Fruit fly (Drosophila melanogaster): ENCODE data around the gene CG17754.

CG17754 gene

dm6 chrX:9281998-9282644, 31.9 kb downstream of the CG17754 start:
- peak; percentile 40 for TF ChIP-seq pad (GFP tag; optimal IDR thresholded peaks at IDR 0.05)
- TF ChIP-seq Mnt (GFP tag; optimal IDR thresholded peaks at IDR 0.05), result no peak
- TF ChIP-seq cnc (optimal IDR thresholded peaks at IDR 0.05), result no peak
- TF ChIP-seq bab1 (GFP tag; optimal IDR thresholded peaks at IDR 0.05), result no peak

DNA sequence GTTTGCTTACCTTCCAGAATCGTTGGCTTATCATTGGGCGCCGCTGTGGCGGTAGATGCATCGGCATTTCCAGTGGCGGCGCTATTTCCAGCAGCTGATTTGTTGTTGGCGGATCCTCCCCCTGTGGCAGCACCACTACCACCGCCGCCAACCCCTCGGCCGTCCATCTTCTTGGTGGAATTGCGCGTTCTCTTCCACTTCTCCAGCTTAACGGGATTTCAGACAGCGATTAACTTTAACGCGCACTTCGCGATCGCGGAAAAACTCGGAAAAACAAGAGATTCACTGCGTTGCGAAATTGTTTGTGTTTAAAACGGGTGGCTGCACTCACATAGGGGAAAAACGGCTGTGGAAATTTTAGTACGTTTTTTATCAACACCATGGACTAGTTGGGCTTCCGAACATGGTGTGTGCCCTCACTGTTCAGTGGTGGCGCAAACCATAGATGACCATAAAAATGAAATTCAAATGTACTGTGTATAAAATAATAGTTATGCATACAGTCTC, 32.6 kb downstream of the CG17754 start, which contains the start of gene c11.1:
TSS of gene c11.1 (minus strand) at position 335 of the 507 bp plus-strand sequence.
- no peak for TF ChIP-seq Clk (GFP tag; optimal IDR thresholded peaks at IDR 0.05)
- TF ChIP-seq cic (GFP tag; optimal IDR thresholded peaks at IDR 0.05), result no peak
- TF ChIP-seq bab1 (GFP tag; optimal IDR thresholded peaks at IDR 0.05), result peak; percentile 49
- TF ChIP-seq CG11617 (GFP tag; optimal IDR thresholded peaks at IDR 0.05), result no peak
- peak; percentile 9 for TF ChIP-seq tj (GFP tag; optimal IDR thresholded peaks at IDR 0.05)
- no peak for TF ChIP-seq Hr96 (GFP tag; optimal IDR thresholded peaks at IDR 0.05)
- TF ChIP-seq cnc (optimal IDR thresholded peaks at IDR 0.05), result no peak
- TF ChIP-seq Mnt (GFP tag; optimal IDR thresholded peaks at IDR 0.05), result peak; percentile 56

DNA sequence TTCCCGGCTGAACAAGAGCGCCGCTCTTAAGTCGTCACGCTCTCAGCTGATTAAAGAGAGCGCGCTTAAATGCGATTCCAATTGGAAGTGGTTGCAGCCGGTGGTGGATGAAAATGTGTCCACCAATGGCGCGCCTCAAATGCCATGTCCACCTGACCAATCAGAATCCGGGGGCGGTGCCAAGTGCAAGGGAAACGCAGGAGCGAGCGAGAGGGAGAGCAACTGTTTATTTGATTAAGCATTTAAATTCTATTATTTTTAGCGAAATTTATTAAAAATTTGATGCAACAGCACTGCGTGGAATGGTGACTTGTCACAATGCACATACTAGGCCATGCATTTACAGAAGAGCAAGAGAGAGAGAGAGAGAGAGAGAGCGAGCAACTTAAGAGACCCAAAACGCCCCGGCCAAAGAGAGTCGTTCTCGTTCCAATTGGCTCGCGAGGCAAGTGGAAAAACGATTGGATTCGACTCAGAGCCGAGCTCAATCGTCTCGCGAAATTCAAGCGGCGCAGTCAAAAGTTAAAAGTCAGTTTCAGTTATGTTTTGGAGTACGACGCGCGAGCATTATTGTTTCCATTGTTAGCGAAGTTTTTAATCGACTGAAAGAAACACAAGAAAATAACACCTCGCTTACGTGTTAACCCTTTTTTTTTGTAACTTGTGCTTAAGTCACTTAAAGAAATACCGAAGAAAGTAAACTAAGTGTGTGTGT, 34.0 kb downstream of the CG17754 start, which contains the start of gene lz:
TSS of gene lz (plus strand) at position 626 of the 715 bp plus-strand sequence.
- TF ChIP-seq cic (GFP tag; optimal IDR thresholded peaks at IDR 0.05) (no peak), pad (GFP tag; optimal IDR thresholded peaks at IDR 0.05) (no peak), toe (GFP tag; optimal IDR thresholded peaks at IDR 0.05) (no peak), Mnt (GFP tag; optimal IDR thresholded peaks at IDR 0.05) (no peak), CG12768 (GFP tag; optimal IDR thresholded peaks at IDR 0.05) (no peak), Hr96 (GFP tag; optimal IDR thresholded peaks at IDR 0.05) (no peak), ovo (GFP tag; optimal IDR thresholded peaks at IDR 0.05) (no peak), bab1 (GFP tag; optimal IDR thresholded peaks at IDR 0.05) (no peak), CG11617 (GFP tag; optimal IDR thresholded peaks at IDR 0.05) (no peak), CG14711 (tag; optimal IDR thresholded peaks at IDR 0.05) (no peak), CG5204 (GFP tag; optimal IDR thresholded peaks at IDR 0.05) (no peak), CG1620 (GFP tag; optimal IDR thresholded peaks at IDR 0.05) (no peak), kay (GFP tag; ENCODE audit: borderline replicate concordance) (no peak), Crg-1 (GFP tag; optimal IDR thresholded peaks at IDR 0.05) (no peak)

dm6 chrX:9286386-9286785, 36.2 kb downstream of the CG17754 start:
- TF ChIP-seq toe (GFP tag; optimal IDR thresholded peaks at IDR 0.05) (no peak), kay (GFP tag; ENCODE audit: borderline replicate concordance) (no peak), cic (GFP tag; optimal IDR thresholded peaks at IDR 0.05) (no peak), Crg-1 (GFP tag; optimal IDR thresholded peaks at IDR 0.05) (no peak), pad (GFP tag; optimal IDR thresholded peaks at IDR 0.05) (no peak), CG33017 (tag; optimal IDR thresholded peaks at IDR 0.05) (no peak), Clk (GFP tag; optimal IDR thresholded peaks at IDR 0.05) (no peak), CG7101 (tag; optimal IDR thresholded peaks at IDR 0.05) (no peak), CG7045 (GFP tag; optimal IDR thresholded peaks at IDR 0.05) (no peak)

- TF ChIP-seq tj (GFP tag; optimal IDR thresholded peaks at IDR 0.05) (no peak), kay (GFP tag; ENCODE audit: borderline replicate concordance) (no peak), CG1620 (GFP tag; optimal IDR thresholded peaks at IDR 0.05) (no peak), Mnt (GFP tag; optimal IDR thresholded peaks at IDR 0.05) (no peak), cic (GFP tag; optimal IDR thresholded peaks at IDR 0.05) (no peak), CG33017 (tag; optimal IDR thresholded peaks at IDR 0.05) (no peak), cnc (optimal IDR thresholded peaks at IDR 0.05) (no peak), CG12768 (GFP tag; optimal IDR thresholded peaks at IDR 0.05) (no peak), Crg-1 (GFP tag; optimal IDR thresholded peaks at IDR 0.05) (no peak), CG7045 (GFP tag; optimal IDR thresholded peaks at IDR 0.05) (no peak), Clk (GFP tag; optimal IDR thresholded peaks at IDR 0.05) (no peak), CG5204 (GFP tag; optimal IDR thresholded peaks at IDR 0.05) (no peak), CG7101 (tag; optimal IDR thresholded peaks at IDR 0.05) (no peak), ovo (GFP tag; optimal IDR thresholded peaks at IDR 0.05) (no peak), Hr96 (GFP tag; optimal IDR thresholded peaks at IDR 0.05) (no peak), bab1 (GFP tag; optimal IDR thresholded peaks at IDR 0.05) (no peak), pad (GFP tag; optimal IDR thresholded peaks at IDR 0.05) (no peak), toe (GFP tag; optimal IDR thresholded peaks at IDR 0.05) (no peak)
Measured at dm6 chrX:9291270-9291669, 41.0 kb downstream of the CG17754 start.

- TF ChIP-seq CG1620 (GFP tag; optimal IDR thresholded peaks at IDR 0.05) (no peak), Crg-1 (GFP tag; optimal IDR thresholded peaks at IDR 0.05) (no peak), tj (GFP tag; optimal IDR thresholded peaks at IDR 0.05) (no peak), cnc (optimal IDR thresholded peaks at IDR 0.05) (no peak), CG12768 (GFP tag; optimal IDR thresholded peaks at IDR 0.05) (no peak), CG7045 (GFP tag; optimal IDR thresholded peaks at IDR 0.05) (no peak), Clk (GFP tag; optimal IDR thresholded peaks at IDR 0.05) (no peak), toe (GFP tag; optimal IDR thresholded peaks at IDR 0.05) (no peak), CG14711 (tag; optimal IDR thresholded peaks at IDR 0.05) (no peak), cic (GFP tag; optimal IDR thresholded peaks at IDR 0.05) (no peak), CG33017 (tag; optimal IDR thresholded peaks at IDR 0.05) (no peak), kay (GFP tag; ENCODE audit: borderline replicate concordance) (no peak), CG7101 (tag; optimal IDR thresholded peaks at IDR 0.05) (no peak), CG11617 (GFP tag; optimal IDR thresholded peaks at IDR 0.05) (no peak), ovo (GFP tag; optimal IDR thresholded peaks at IDR 0.05) (no peak), Mnt (GFP tag; optimal IDR thresholded peaks at IDR 0.05) (no peak)
Measured at dm6 chrX:9295518-9295917, 45.3 kb downstream of the CG17754 start.
